Worm (Caenorhabditis elegans): ENCODE results near the gene F15H10.12.

- no peak for TF ChIP-seq nhr-11 (tag; optimal IDR thresholded peaks at IDR 0.05)
- no peak for TF ChIP-seq lin-39 (tag; optimal IDR thresholded peaks at IDR 0.05)
- no peak for TF ChIP-seq lir-3 (tag; optimal IDR thresholded peaks at IDR 0.05)
These were observed 13.6 kb upstream of the F15H10.12 start for ce11 chrV:10423511-10423910.
